Fruit fly (Drosophila melanogaster) whole organism, embryonic: ENCODE results near the gene CG4332.

Experiments
- Antp ChIP-seq: fragments of 200-800 bp; sonication (Bioruptor generic); optimal IDR thresholded peaks from 3 replicates; lab custom pipeline; 2016; ENCODE audit warnings: missing biosample characterization, missing genetic modification characterization
- Awh ChIP-seq: fragments of 200-800 bp; sonication (Bioruptor generic); IDR thresholded peaks from 2 replicates; pipeline ENCODE4, ENCODE4 v1.3.6; 2022; ENCODE audit warnings: missing biosample characterization, missing genetic modification characterization
- B-H2 ChIP-seq: fragments of 200-800 bp; sonication (Bioruptor generic); optimal IDR thresholded peaks from 2 replicates; lab custom pipeline; 2018; ENCODE audit warnings: missing biosample characterization, mild to moderate bottlenecking, missing genetic modification characterization
- CG10209 ChIP-seq: fragments of 200-800 bp; sonication (Bioruptor generic); optimal IDR thresholded peaks from 3 replicates; lab custom pipeline; 2017; ENCODE audit warnings: missing biosample characterization, mild to moderate bottlenecking, missing genetic modification characterization, missing genetic modification reagents
- CG11247 ChIP-seq: fragments of 200-800 bp; sonication (Bioruptor generic); IDR thresholded peaks from 2 replicates; pipeline ENCODE4 v1.3.6; 2022; ENCODE audit warnings: missing biosample characterization, missing genetic modification characterization
- CG11456 ChIP-seq: fragments of 200-800 bp; sonication (Bioruptor generic); IDR thresholded peaks from 3 replicates; pipeline ENCODE4 v1.3.6; 2022; ENCODE audit warnings: missing biosample characterization, missing genetic modification characterization
- CG11560 ChIP-seq: fragments of 200-800 bp; sonication (Bioruptor generic); IDR thresholded peaks from 3 replicates; pipeline ENCODE4 v1.3.6; 2022; ENCODE audit warnings: missing biosample characterization, missing genetic modification characterization
- CG11695 ChIP-seq: fragments of 200-800 bp; sonication (Bioruptor generic); IDR thresholded peaks from 3 replicates; pipeline ENCODE4 v1.3.6; 2022; ENCODE audit warnings: missing biosample characterization, missing genetic modification characterization
- CG11696 ChIP-seq: fragments of 200-800 bp; sonication (Bioruptor generic); IDR thresholded peaks from 2 replicates; pipeline ENCODE4 v1.3.6; 2022; ENCODE audit warnings: missing biosample characterization, missing genetic modification characterization
- CG12236 ChIP-seq: fragments of 200-800 bp; sonication (Bioruptor generic); optimal IDR thresholded peaks from 2 replicates; lab custom pipeline; 2016; ENCODE audit warnings: missing biosample characterization, missing genetic modification characterization
- CG12391 ChIP-seq: fragments of 200-800 bp; sonication (Bioruptor generic); optimal IDR thresholded peaks from 3 replicates; lab custom pipeline; 2018; ENCODE audit warnings: missing biosample characterization, mild to moderate bottlenecking, missing genetic modification characterization, moderate library complexity
- CG14014 ChIP-seq: fragments of 200-800 bp; sonication (Bioruptor generic); IDR thresholded peaks from 2 replicates; pipeline ENCODE4 v1.3.6; 2022; ENCODE audit warnings: missing biosample characterization, missing genetic modification characterization
- CG17802 ChIP-seq: fragments of 200-800 bp; sonication (Bioruptor generic); optimal IDR thresholded peaks from 2 replicates; lab custom pipeline; 2018; ENCODE audit warnings: missing biosample characterization, mild to moderate bottlenecking, missing genetic modification characterization, moderate library complexity
- CG2889 ChIP-seq: fragments of 200-800 bp; sonication (Bioruptor generic); IDR thresholded peaks from 3 replicates; pipeline ENCODE4 v1.3.6; 2022; ENCODE audit warnings: missing biosample characterization, missing genetic modification characterization
- CG32772 ChIP-seq: fragments of 200-800 bp; sonication (Bioruptor generic); IDR thresholded peaks from 2 replicates; pipeline ENCODE4 v1.3.6; 2022; ENCODE audit warnings: missing biosample characterization, missing genetic modification characterization
- CG4707 ChIP-seq: fragments of 200-800 bp; sonication (Bioruptor generic); optimal IDR thresholded peaks from 2 replicates; lab custom pipeline; 2018; ENCODE audit warnings: missing biosample characterization, mild to moderate bottlenecking, missing genetic modification characterization, moderate library complexity
- CG4854 ChIP-seq: fragments of 200-800 bp; sonication (Bioruptor generic); optimal IDR thresholded peaks from 2 replicates; lab custom pipeline; 2016; ENCODE audit warnings: missing biosample characterization, missing genetic modification characterization, inconsistent platforms
- CG6654 ChIP-seq: fragments of 200-800 bp; sonication (Bioruptor generic); optimal IDR thresholded peaks from 2 replicates; lab custom pipeline; 2017; ENCODE audit warnings: missing biosample characterization, mild to moderate bottlenecking, missing genetic modification characterization
- CG7786 ChIP-seq: fragments of 200-800 bp; sonication (Bioruptor generic); optimal IDR thresholded peaks from 2 replicates; lab custom pipeline; 2016; ENCODE audit warnings: missing biosample characterization, missing genetic modification characterization
- CG8478 ChIP-seq: fragments of >200 bp; optimal IDR thresholded peaks from 2 replicates; lab custom pipeline; 2018
- CG8944 ChIP-seq: fragments of 200-800 bp; sonication (Bioruptor generic); optimal IDR thresholded peaks from 3 replicates; lab custom pipeline; 2016; ENCODE audit warnings: missing biosample characterization, missing genetic modification characterization
- GATAe ChIP-seq: fragments of 200-800 bp; sonication (Bioruptor generic); conservative IDR thresholded peaks from 2 replicates; pipeline ENCODE4 v1.3.6; 2022; ENCODE audit warnings: missing biosample characterization, missing genetic modification characterization
- H15 ChIP-seq: fragments of 200-800 bp; sonication (Bioruptor generic); IDR thresholded peaks from 3 replicates; pipeline ENCODE4 v1.3.6; 2022; ENCODE audit warnings: missing biosample characterization, missing genetic modification characterization
- HLH4C ChIP-seq: fragments of 200-800 bp; sonication (Bioruptor generic); IDR thresholded peaks from 3 replicates; pipeline ENCODE4 v1.3.6; 2022; ENCODE audit warnings: missing biosample characterization, missing genetic modification characterization; ENCODE audit not compliant: partially characterized antibody
- HLH54F ChIP-seq: fragments of 200-800 bp; sonication (Bioruptor generic); optimal IDR thresholded peaks from 3 replicates; lab custom pipeline; 2016; ENCODE audit warnings: missing biosample characterization, missing genetic modification characterization
- Hmr ChIP-seq: fragments of 200-800 bp; sonication (Bioruptor generic); optimal IDR thresholded peaks from 3 replicates; lab custom pipeline; 2017; ENCODE audit warnings: mild to moderate bottlenecking, missing biosample characterization, missing genetic modification reagents, missing genetic modification characterization
- Med ChIP-seq: fragments of 200-800 bp; sonication (Bioruptor generic); peaks from one replicate; lab custom pipeline; 2016; ENCODE audit warnings: missing biosample characterization, missing genetic modification characterization, mild to moderate bottlenecking, inconsistent platforms, moderate library complexity
- Nf-YC ChIP-seq: fragments of 200-800 bp; optimal IDR thresholded peaks from 3 replicates; lab custom pipeline; 2019; ENCODE audit warnings: missing biosample characterization, mild to moderate bottlenecking, missing genetic modification characterization, moderate library complexity
- Oaz ChIP-seq: fragments of 200-800 bp; sonication (Bioruptor generic); IDR thresholded peaks from 2 replicates; pipeline ENCODE4 v1.3.6; 2022; ENCODE audit warnings: missing biosample characterization, missing genetic modification characterization
- Ptx1 ChIP-seq: fragments of 200-800 bp; sonication (Bioruptor generic); IDR thresholded peaks from 2 replicates; pipeline ENCODE4 v1.3.6; 2022; ENCODE audit warnings: missing biosample characterization, missing genetic modification characterization
- abd-A ChIP-seq: fragments of 200-800 bp; sonication (Bioruptor generic); optimal IDR thresholded peaks from 3 replicates; lab custom pipeline; 2019; ENCODE audit warnings: missing biosample characterization, mild to moderate bottlenecking, missing genetic modification characterization, moderate library complexity
- al ChIP-seq: fragments of 200-800 bp; sonication (Bioruptor generic); IDR thresholded peaks from 2 replicates; pipeline ENCODE4 v1.3.6; 2022; ENCODE audit warnings: missing biosample characterization, missing genetic modification characterization
- ara ChIP-seq: fragments of 200-800 bp; sonication (Bioruptor generic); IDR thresholded peaks from 2 replicates; pipeline ENCODE4 v1.3.6; 2022; ENCODE audit warnings: missing biosample characterization, missing genetic modification characterization
- br ChIP-seq: fragments of >200 bp; optimal IDR thresholded peaks from 2 replicates; lab custom pipeline; 2017
- chif ChIP-seq, 2 experiments: fragments of 200-800 bp; sonication (Bioruptor generic); optimal IDR thresholded peaks; 3 replicates each; lab custom pipeline; 2016; ENCODE audit warnings: missing biosample characterization in 2 of 2, missing genetic modification characterization in 2 of 2
- ci ChIP-seq: fragments of 200-800 bp; sonication (Bioruptor generic); IDR thresholded peaks from 3 replicates; pipeline ENCODE4 v1.3.6; 2022; ENCODE audit warnings: missing biosample characterization, missing genetic modification characterization
- corto ChIP-seq: fragments of 200-800 bp; sonication (Bioruptor generic); optimal IDR thresholded peaks from 2 replicates; lab custom pipeline; 2016; ENCODE audit warnings: missing biosample characterization, mild to moderate bottlenecking, missing genetic modification characterization, moderate library complexity
- dati ChIP-seq: fragments of 200-800 bp; sonication (Bioruptor generic); IDR thresholded peaks from 2 replicates; pipeline ENCODE4 v1.3.6; 2022; ENCODE audit warnings: missing biosample characterization, missing genetic modification characterization
- gcm ChIP-seq: fragments of 200-800 bp; sonication (Bioruptor generic); optimal IDR thresholded peaks from 2 replicates; lab custom pipeline; 2019; ENCODE audit warnings: missing biosample characterization, mild to moderate bottlenecking, missing genetic modification characterization, moderate library complexity
- gt ChIP-seq: fragments of 200-800 bp; sonication (Bioruptor generic); IDR thresholded peaks from 2 replicates; pipeline ENCODE4 v1.3.6; 2022; ENCODE audit warnings: missing biosample characterization, missing genetic modification characterization
- hb ChIP-seq: fragments of 200-800 bp; sonication (Bioruptor generic); IDR thresholded peaks from 3 replicates; pipeline ENCODE4 v1.3.6; 2022; ENCODE audit warnings: missing biosample characterization, missing genetic modification characterization; ENCODE audit not compliant: partially characterized antibody
- hbn ChIP-seq: fragments of 200-800 bp; sonication (Bioruptor generic); IDR thresholded peaks from 2 replicates; pipeline ENCODE4 v1.3.6; 2022; ENCODE audit warnings: missing biosample characterization, missing genetic modification characterization; ENCODE audit not compliant: partially characterized antibody
- lov ChIP-seq, 2 experiments: fragments of 200-800 bp in 1 of 2; fragments of >200 bp in 1 of 2; sonication (Bioruptor generic) in 1 of 2; IDR thresholded peaks in 1 of 2; optimal IDR thresholded peaks in 1 of 2; 2 replicates in 1 of 2; 3 replicates in 1 of 2; pipeline versions ENCODE4 v1.3.6 to Lab custom; 2017 to 2022; ENCODE audit warnings: missing biosample characterization in 1 of 2, missing genetic modification characterization in 1 of 2
- luna ChIP-seq: fragments of 200-800 bp; sonication (Bioruptor generic); optimal IDR thresholded peaks from 2 replicates; lab custom pipeline; 2016; ENCODE audit warnings: missing biosample characterization, missing genetic modification characterization
- odd ChIP-seq: fragments of 200-800 bp; sonication (Bioruptor generic); optimal IDR thresholded peaks from 2 replicates; lab custom pipeline; 2017; ENCODE audit warnings: missing biosample characterization, mild to moderate bottlenecking, missing genetic modification characterization
- onecut ChIP-seq: fragments of 200-800 bp; sonication (Bioruptor generic); IDR thresholded peaks from 2 replicates; pipeline ENCODE4 v1.3.6; 2022; ENCODE audit warnings: missing biosample characterization, missing genetic modification characterization
- pb ChIP-seq: fragments of 200-800 bp; sonication (Bioruptor generic); optimal IDR thresholded peaks from 3 replicates; lab custom pipeline; 2016; ENCODE audit warnings: missing biosample characterization, missing genetic modification characterization
- schlank ChIP-seq: fragments of 200-800 bp; sonication (Bioruptor generic); optimal IDR thresholded peaks from 2 replicates; lab custom pipeline; 2018; ENCODE audit warnings: missing biosample characterization, mild to moderate bottlenecking, missing genetic modification characterization
- sisA ChIP-seq: fragments of 200-800 bp; sonication (Bioruptor generic); IDR thresholded peaks from 2 replicates; pipeline ENCODE4 v1.3.6; 2022; ENCODE audit warnings: missing biosample characterization, missing genetic modification characterization
- zfh2 ChIP-seq: fragments of 200-800 bp; sonication (Bioruptor generic); optimal IDR thresholded peaks from 2 replicates; lab custom pipeline; 2016; ENCODE audit warnings: missing biosample characterization, missing genetic modification characterization

Gene CG4332

DNA sequence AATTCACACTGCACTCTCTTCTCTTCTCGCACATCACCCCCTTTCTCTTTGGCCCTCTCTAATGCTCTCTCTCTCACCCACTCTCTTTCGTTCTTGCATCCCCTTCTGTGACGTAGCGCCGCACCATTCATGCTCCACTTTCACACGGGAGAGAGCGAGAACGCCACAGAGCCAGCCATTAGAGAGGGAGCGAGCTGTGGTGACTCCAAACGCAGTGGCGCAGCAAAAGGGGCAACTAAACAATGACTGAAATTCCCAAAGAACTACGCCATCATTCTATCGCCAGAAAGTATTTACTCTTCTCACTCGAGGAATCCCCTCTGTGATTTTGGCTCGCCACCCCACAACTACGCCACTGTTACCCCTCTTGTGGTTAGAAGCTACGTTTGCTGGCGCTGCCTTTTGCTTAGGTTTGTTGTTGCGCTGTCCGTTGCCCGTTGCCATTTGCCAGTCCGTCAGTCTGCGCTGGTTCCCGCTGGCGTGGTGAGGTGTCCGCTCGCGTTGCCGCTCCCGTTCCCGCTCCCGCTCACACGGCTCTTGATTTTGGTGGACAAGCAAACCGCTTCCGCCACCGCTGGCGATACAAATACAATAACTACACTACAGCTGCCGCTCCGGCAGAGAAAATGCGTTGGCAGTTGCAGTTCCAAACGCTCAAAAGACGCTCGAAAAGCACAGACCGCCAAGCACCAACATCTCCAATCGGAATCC lies 23.6 kb upstream of the CG4332 start (continued):
- 0 out of 3 replicates have a peak, but pooled peaks have one; percentile 50 for TF ChIP-seq hb (GFP tag; lab: Robert Waterston, UW)
- peak; percentile 98 for TF ChIP-seq CG11695
- peak; percentile 90 for TF ChIP-seq CG8478 (lab: Kevin White, UChicago)
- peak; percentile 16; the same call in 1 of the 3 replicates for TF ChIP-seq HLH4C (GFP tag; lab: Robert Waterston, UW)
- TF ChIP-seq Nf-YC (tag; lab: Kevin White, UChicago), result peak; percentile 89
- TF ChIP-seq schlank (tag; lab: Kevin White, UChicago), result peak; percentile 99
- peak; percentile 99 for TF ChIP-seq CG2889 (GFP tag; lab: Robert Waterston, UW)
- peak; percentile 99 for TF ChIP-seq pb (GFP tag; lab: Kevin White, UChicago)
- TF ChIP-seq Awh (GFP tag; lab: Robert Waterston, UW), result peak; percentile 99
- peak; percentile 99 for TF ChIP-seq ara
- no peak for TF ChIP-seq br (lab: Kevin White, UChicago)
- TF ChIP-seq H15 (GFP tag; lab: Robert Waterston, UW), result peak; percentile 99
- peak; percentile 94 for TF ChIP-seq CG11560 (tag; lab: Robert Waterston, UW)
- peak; percentile 99 for TF ChIP-seq sisA
- peak; percentile 99 for TF ChIP-seq al (GFP tag; lab: Robert Waterston, UW)
- TF ChIP-seq CG4854, result peak; percentile 96
- TF ChIP-seq zfh2 (GFP tag; lab: Kevin White, UChicago), result peak; percentile 99
- TF ChIP-seq CG11456 (GFP tag; lab: Robert Waterston, UW), result peak; percentile 100
- no peak; the same call in 1 of the 2 replicates for TF ChIP-seq hbn
- peak; percentile 98 for TF ChIP-seq onecut (GFP tag; lab: Robert Waterston, UW)
- peak; percentile 98 for TF ChIP-seq CG12236 (GFP tag; lab: Kevin White, UChicago)
- peak; percentile 94 for TF ChIP-seq GATAe (GFP tag; lab: Robert Waterston, UW)
- peak; percentile 94 for TF ChIP-seq CG4707
- peak; percentile 99 for TF ChIP-seq HLH54F
- TF ChIP-seq CG6654 (GFP tag; lab: Kevin White, UChicago), result peak; percentile 90
- TF ChIP-seq Med, result peak; percentile 100
- TF ChIP-seq CG11696, result peak; percentile 95
- peak; percentile 98 for TF ChIP-seq B-H2 (GFP tag; lab: Kevin White, UChicago)
- TF ChIP-seq chif (GFP tag; optimal IDR thresholded peaks at IDR 0.05; lab: Kevin White, UChicago), result peak; percentile 99
- peak; percentile 89 for TF ChIP-seq CG17802 (tag; lab: Kevin White, UChicago)
- peak; percentile 99 for TF ChIP-seq CG7786 (GFP tag; lab: Kevin White, UChicago)
- no peak for TF ChIP-seq lov (optimal IDR thresholded peaks at IDR 0.05; lab: Kevin White, UChicago)
- peak; percentile 99 for TF ChIP-seq lov (GFP tag; IDR thresholded peaks at IDR 0.05; lab: Robert Waterston, UW)
- peak; percentile 96 for TF ChIP-seq abd-A (tag; lab: Kevin White, UChicago)
- TF ChIP-seq luna (GFP tag; lab: Kevin White, UChicago), result peak; percentile 98
- peak; percentile 99 for TF ChIP-seq CG8944 (GFP tag; lab: Kevin White, UChicago)
- peak; percentile 99 for TF ChIP-seq CG14014 (GFP tag; lab: Robert Waterston, UW)
- TF ChIP-seq odd, result peak; percentile 98
- peak; percentile 97 for TF ChIP-seq gt (GFP tag; lab: Robert Waterston, UW)
- TF ChIP-seq CG10209, result peak; percentile 99
- peak; percentile 100 for TF ChIP-seq ci (GFP tag; lab: Robert Waterston, UW)
- peak; percentile 99 for TF ChIP-seq CG12391
- peak; percentile 99 for TF ChIP-seq Ptx1 (GFP tag; lab: Robert Waterston, UW)
- peak; percentile 100 for TF ChIP-seq Hmr (GFP tag; lab: Kevin White, UChicago)
- peak; percentile 100 for TF ChIP-seq Antp (GFP tag; lab: Kevin White, UChicago)
- peak; percentile 98 for TF ChIP-seq Oaz (GFP tag; lab: Robert Waterston, UW)
- TF ChIP-seq corto, result peak; percentile 92
- peak; percentile 99 for TF ChIP-seq CG32772 (GFP tag; lab: Robert Waterston, UW)
- TF ChIP-seq gcm, result peak; percentile 97
- peak; percentile 99 for TF ChIP-seq CG11247
- TF ChIP-seq dati (GFP tag; lab: Robert Waterston, UW), result peak; percentile 98
